Worm (Caenorhabditis elegans): ENCODE measurements around the gene sws-1.

Gene sws-1

DNA sequence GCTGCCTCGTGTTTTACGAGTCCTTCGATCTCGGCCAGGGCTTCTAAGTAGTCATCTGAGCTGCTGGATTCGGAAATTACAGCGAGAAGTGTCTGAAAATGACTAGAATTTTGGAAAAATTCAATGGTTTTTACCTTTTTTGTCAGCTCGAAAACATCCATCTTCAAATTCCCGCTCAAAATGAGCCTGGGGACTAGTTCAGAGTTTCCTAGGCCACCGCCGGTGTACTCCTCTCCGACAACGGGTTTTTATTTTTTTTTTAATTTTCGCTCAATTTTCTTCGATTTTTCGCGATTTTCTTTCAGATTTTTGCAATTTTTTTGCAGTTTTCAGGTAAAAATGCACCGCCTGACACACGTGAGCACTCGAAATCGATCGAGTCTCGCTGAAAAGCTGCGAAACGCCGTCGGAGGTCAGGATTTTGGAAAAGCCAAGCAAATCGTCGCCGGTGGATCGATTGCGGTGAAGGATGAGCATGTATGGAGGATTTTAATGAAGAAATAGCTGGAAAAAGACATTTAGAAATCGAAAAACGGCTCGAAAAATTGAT is at the start of gene sws-1, which contains the start of gene mrps-35:
Gene sws-1 (minus strand): TSS at position 500 of the 550 bp plus-strand sequence.
Gene mrps-35 (plus strand): TSS at position 327 of the 550 bp plus-strand sequence.
- TF ChIP-seq snpc-4 (tag; optimal IDR thresholded peaks at IDR 0.05) (peak; percentile 9), unc-55 (GFP tag; optimal IDR thresholded peaks at IDR 0.05) (peak; percentile 71), nhr-11 (tag; optimal IDR thresholded peaks at IDR 0.05) (no peak), elt-3 (tag; optimal IDR thresholded peaks at IDR 0.05) (no peak), gmeb-1 (tag; optimal IDR thresholded peaks at IDR 0.05) (peak; percentile 87), crh-2 (tag; optimal IDR thresholded peaks at IDR 0.05) (peak; percentile 55), ztf-4 (tag; optimal IDR thresholded peaks at IDR 0.05) (no peak), fos-1 (tag; optimal IDR thresholded peaks at IDR 0.05) (no peak), unc-62 (GFP tag; optimal IDR thresholded peaks at IDR 0.05) (no peak), lin-11 (tag; optimal IDR thresholded peaks at IDR 0.05) (peak; percentile 38), F13H6.1 (tag; optimal IDR thresholded peaks at IDR 0.05) (peak; percentile 60), C34F6.9 (tag; optimal IDR thresholded peaks at IDR 0.05) (peak; percentile 66), zag-1 (tag; optimal IDR thresholded peaks at IDR 0.05) (no peak), nhr-237 (tag; optimal IDR thresholded peaks at IDR 0.05) (no peak), ceh-16 (tag; optimal IDR thresholded peaks at IDR 0.05) (no peak), lsy-2 (tag; optimal IDR thresholded peaks at IDR 0.05) (peak; percentile 54 to 75), sma-3 (GFP tag; optimal IDR thresholded peaks at IDR 0.05) (peak; percentile 78), sem-4 (tag; optimal IDR thresholded peaks at IDR 0.05) (no peak), ztf-11 (tag; optimal IDR thresholded peaks at IDR 0.05) (no peak), unc-39 (tag; optimal IDR thresholded peaks at IDR 0.05) (no peak), nhr-25 (tag; optimal IDR thresholded peaks at IDR 0.05) (peak; percentile 60), sma-9 (GFP tag; optimal IDR thresholded peaks at IDR 0.05) (peak; percentile 77), sma-9 (tag; optimal IDR thresholded peaks at IDR 0.05) (no peak), lin-13 (GFP tag; optimal IDR thresholded peaks at IDR 0.05) (peak; percentile 49)

DNA sequence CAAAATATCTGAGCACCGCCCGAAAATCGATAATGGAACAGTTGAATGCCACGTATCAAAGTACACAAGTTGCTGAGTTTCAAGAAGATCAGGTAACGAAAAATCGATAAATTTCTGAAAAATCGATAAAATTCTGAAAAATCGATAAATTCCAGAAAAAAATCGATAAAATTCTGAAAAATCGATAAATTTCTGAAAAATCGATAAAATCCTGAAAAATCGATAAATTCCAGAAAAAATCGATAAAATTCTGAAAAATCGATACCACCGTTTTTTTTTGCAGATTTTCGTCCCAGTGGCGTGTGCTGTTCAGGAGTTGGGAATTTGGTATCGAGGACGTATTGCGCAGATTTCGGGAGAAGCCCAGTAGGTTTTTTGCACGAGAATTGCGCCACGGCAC is 46.1 kb upstream of the sws-1 start:
- TF ChIP-seq peb-1 (tag; optimal IDR thresholded peaks at IDR 0.05): no peak
- TF ChIP-seq nhr-11 (tag; optimal IDR thresholded peaks at IDR 0.05): no peak
- no peak for TF ChIP-seq egl-27 (tag; optimal IDR thresholded peaks at IDR 0.05)
- no peak for TF ChIP-seq nhr-12 (tag; optimal IDR thresholded peaks at IDR 0.05)
- no peak for TF ChIP-seq sma-9 (GFP tag; optimal IDR thresholded peaks at IDR 0.05)
- no peak for TF ChIP-seq sma-9 (tag; optimal IDR thresholded peaks at IDR 0.05)
- TF ChIP-seq nhr-237 (tag; optimal IDR thresholded peaks at IDR 0.05): no peak
- TF ChIP-seq snpc-4 (tag; optimal IDR thresholded peaks at IDR 0.05): no peak
- TF ChIP-seq ztf-4 (tag; optimal IDR thresholded peaks at IDR 0.05): no peak
- TF ChIP-seq sma-3 (GFP tag; optimal IDR thresholded peaks at IDR 0.05): no peak
- no peak for TF ChIP-seq lsy-2 (tag; optimal IDR thresholded peaks at IDR 0.05)
- no peak for TF ChIP-seq unc-39 (tag; optimal IDR thresholded peaks at IDR 0.05)
- TF ChIP-seq ceh-16 (tag; optimal IDR thresholded peaks at IDR 0.05): no peak
- no peak for TF ChIP-seq blmp-1 (tag; optimal IDR thresholded peaks at IDR 0.05; ENCODE audit: insufficient read depth)
- no peak for TF ChIP-seq elt-1 (tag; optimal IDR thresholded peaks at IDR 0.05)
- TF ChIP-seq Y55F3AM.14 (GFP tag; optimal IDR thresholded peaks at IDR 0.05): no peak
- TF ChIP-seq mbf-1 (tag; optimal IDR thresholded peaks at IDR 0.05): no peak
- TF ChIP-seq nhr-6 (tag; optimal IDR thresholded peaks at IDR 0.05): no peak

DNA sequence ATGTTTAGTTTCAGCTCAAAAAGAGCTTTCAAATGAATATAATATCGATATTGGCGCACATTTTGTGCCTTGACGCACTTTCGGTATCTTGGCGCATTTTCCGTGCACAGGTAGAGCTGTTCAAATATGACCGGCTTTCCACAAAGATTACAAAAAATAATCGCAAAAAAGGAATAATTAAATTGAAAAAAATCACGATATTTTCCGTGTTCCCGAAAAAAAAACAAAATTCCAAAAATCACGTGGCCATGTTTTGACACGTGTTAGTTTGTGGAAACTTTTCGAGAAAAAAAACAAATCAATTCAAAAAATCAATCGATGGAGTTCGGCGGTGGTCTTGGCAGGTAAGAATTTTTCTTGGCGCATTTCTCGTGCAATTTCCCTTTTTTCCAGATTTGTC is 44.9 kb upstream of the sws-1 start, which contains the start of gene Y39B6A.25:
Gene Y39B6A.25 (plus strand): TSS at position 301 of the 400 bp plus-strand sequence.
- no peak for TF ChIP-seq ztf-1 (GFP tag; conservative IDR thresholded peaks at IDR 0.05)
- TF ChIP-seq nhr-12 (tag; optimal IDR thresholded peaks at IDR 0.05): no peak
- TF ChIP-seq ZK546.5 (tag; optimal IDR thresholded peaks at IDR 0.05): no peak
- TF ChIP-seq alr-1 (tag; optimal IDR thresholded peaks at IDR 0.05): no peak
- no peak for TF ChIP-seq zag-1 (tag; optimal IDR thresholded peaks at IDR 0.05)
- no peak for TF ChIP-seq unc-39 (tag; optimal IDR thresholded peaks at IDR 0.05)
- no peak for TF ChIP-seq nhr-237 (tag; optimal IDR thresholded peaks at IDR 0.05)
- no peak for TF ChIP-seq Y55F3AM.14 (GFP tag; optimal IDR thresholded peaks at IDR 0.05)
- no peak for TF ChIP-seq nhr-6 (tag; optimal IDR thresholded peaks at IDR 0.05)
- TF ChIP-seq skn-1 (tag; optimal IDR thresholded peaks at IDR 0.05): no peak
- no peak for TF ChIP-seq peb-1 (tag; optimal IDR thresholded peaks at IDR 0.05)
- TF ChIP-seq nhr-129 (tag; optimal IDR thresholded peaks at IDR 0.05): no peak
- TF ChIP-seq dmd-4 (tag; optimal IDR thresholded peaks at IDR 0.05): no peak
- no peak for TF ChIP-seq elt-1 (tag; optimal IDR thresholded peaks at IDR 0.05)
- no peak for TF ChIP-seq mbf-1 (tag; optimal IDR thresholded peaks at IDR 0.05)
- TF ChIP-seq nhr-10 (tag; optimal IDR thresholded peaks at IDR 0.05): no peak
